Worm (Caenorhabditis elegans): ENCODE results near the gene C29A12.22.
A peak's percentile ranks its signal among the peaks of the same experiment; 100 is the strongest.

DNA sequence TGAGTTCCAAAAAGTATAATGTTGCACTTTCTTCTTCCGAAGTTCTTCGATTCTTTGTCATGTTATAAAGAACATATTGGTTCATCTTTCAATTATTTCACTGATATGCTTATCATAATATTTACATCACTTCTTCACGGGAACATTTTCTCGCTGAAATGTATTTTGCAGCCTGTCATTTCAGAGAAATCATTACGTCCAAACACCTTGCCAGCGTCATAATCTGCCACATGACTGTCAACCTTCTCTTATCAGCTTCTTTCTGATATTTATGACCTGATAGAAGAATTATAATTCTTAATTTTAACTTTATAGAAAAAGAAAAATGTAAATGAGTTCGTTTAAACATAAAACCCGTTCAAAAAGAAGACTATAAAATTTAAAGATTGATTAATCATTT lies 9.8 kb upstream of the C29A12.22 start:
- TF ChIP-seq ZK546.5 (tag; optimal IDR thresholded peaks at IDR 0.05) (no peak), unc-62 (GFP tag; optimal IDR thresholded peaks at IDR 0.05) (no peak), ama-1 (optimal IDR thresholded peaks at IDR 0.05) (no peak), fkh-10 (GFP tag; optimal IDR thresholded peaks at IDR 0.05) (no peak), ztf-11 (tag; optimal IDR thresholded peaks at IDR 0.05) (no peak), ceh-9 (tag; optimal IDR thresholded peaks at IDR 0.05) (no peak), skn-1 (tag; optimal IDR thresholded peaks at IDR 0.05) (no peak), egl-27 (tag; optimal IDR thresholded peaks at IDR 0.05) (no peak), lin-15B (tag; optimal IDR thresholded peaks at IDR 0.05) (no peak), nhr-76 (tag; optimal IDR thresholded peaks at IDR 0.05) (no peak), unc-39 (tag; optimal IDR thresholded peaks at IDR 0.05) (no peak), jun-1 (tag; optimal IDR thresholded peaks at IDR 0.05) (peak; percentile 52), pha-4 (tag; optimal IDR thresholded peaks at IDR 0.05) (peak; percentile 62), elt-3 (tag; optimal IDR thresholded peaks at IDR 0.05) (no peak)

Data from whole organism, L3 larva.